Worm (Caenorhabditis elegans) whole organism, midembryonic: ENCODE results near the gene Y39A1A.20.

Experiments used
- flt-1 ChIP-seq: fragments of 200-800 bp; sonication (Bioruptor generic); IDR thresholded peaks from 2 replicates; pipeline ENCODE4 v1.3.6; 2022; ENCODE audit warnings: missing genetic modification characterization, missing compliant biosample characterization
- klf-2 ChIP-seq: fragments of 200-800 bp; sonication (Bioruptor generic); conservative IDR thresholded peaks from 2 replicates; pipeline ENCODE4 v1.3.6; 2022; ENCODE audit warnings: missing genetic modification reagents, missing genetic modification characterization, missing compliant biosample characterization
- med-1 ChIP-seq: sonication (generic microtip); optimal IDR thresholded peaks from 2 replicates; lab custom pipeline; 2017; ENCODE audit warnings: missing genetic modification characterization, mild to moderate bottlenecking, missing compliant biosample characterization, antibody characterized with exemption, missing genetic modification reagents; ENCODE audit not compliant: insufficient read depth

- TF ChIP-seq med-1 (GFP tag; lab: Kevin White, UChicago) (no peak), flt-1 (GFP tag; lab: Robert Waterston, UW) (no peak), klf-2 (GFP tag; lab: Robert Waterston, UW) (no peak)
Observed at ce11 chrIII:10739455-10739854, 39.1 kb upstream of the Y39A1A.20 start, which contains the start of gene smap-1.
